Fruit fly (Drosophila melanogaster): ENCODE data around the gene CG7888.
A peak's percentile ranks its signal among the peaks of the same experiment; 100 is the strongest.

The CG7888 gene

dm6 chr3L:11011610-11012202 is 42.1 kb upstream of the CG7888 start (continued):
- TF ChIP-seq tna (GFP tag; IDR thresholded peaks at IDR 0.05; ENCODE audit: partially characterized antibody) (peak; percentile 58), seq (GFP tag; IDR thresholded peaks at IDR 0.05) (0 out of 2 replicates have a peak, but pooled peaks have one; percentile 35), CG6791 (GFP tag; IDR thresholded peaks at IDR 0.05; ENCODE audit: partially characterized antibody) (peak; percentile 94), her (GFP tag; optimal IDR thresholded peaks at IDR 0.05) (no peak), klu (GFP tag; IDR thresholded peaks at IDR 0.05) (peak; percentile 48; the same call in 1 of the 2 replicates), CG14860 (GFP tag; IDR thresholded peaks at IDR 0.05; ENCODE audit: partially characterized antibody) (peak; percentile 73), amos (GFP tag; IDR thresholded peaks at IDR 0.05; ENCODE audit: partially characterized antibody) (peak; percentile 40; the same call in 1 of the 2 replicates)

DNA sequence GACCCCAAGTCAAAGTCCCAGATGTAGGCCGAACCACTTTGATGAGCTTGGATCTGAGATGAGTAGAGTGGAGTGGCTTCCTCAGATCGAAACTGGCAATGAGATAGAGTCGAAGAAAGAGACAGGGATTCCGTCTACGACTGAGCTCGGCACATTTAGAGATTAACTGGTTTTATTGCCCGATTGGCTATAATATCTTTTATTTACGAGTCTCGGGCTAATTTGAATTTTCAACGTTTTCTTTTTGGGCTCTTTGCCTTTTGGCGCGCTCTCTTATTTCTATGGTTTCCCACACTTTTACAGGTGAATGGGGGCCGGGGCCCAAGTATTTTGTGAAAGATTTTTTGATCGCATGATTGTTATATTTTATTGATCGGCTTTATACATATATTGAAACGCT is 38.6 kb upstream of the CG7888 start:
- TF ChIP-seq Awh (GFP tag; IDR thresholded peaks at IDR 0.05), result no peak
- no peak for TF ChIP-seq Deaf1 (tag; optimal IDR thresholded peaks at IDR 0.05)
- TF ChIP-seq pros (GFP tag; optimal IDR thresholded peaks at IDR 0.05), result peak; percentile 43
- TF ChIP-seq CG16813 (GFP tag; IDR thresholded peaks at IDR 0.05; ENCODE audit: partially characterized antibody), result no peak
- TF ChIP-seq Side (GFP tag; optimal IDR thresholded peaks at IDR 0.05), result no peak
- no peak for TF ChIP-seq her (GFP tag; optimal IDR thresholded peaks at IDR 0.05)
- TF ChIP-seq kni (GFP tag; optimal IDR thresholded peaks at IDR 0.05), result peak; percentile 50
- TF ChIP-seq grn (GFP tag; optimal IDR thresholded peaks at IDR 0.05), result peak; percentile 47
- TF ChIP-seq Lpt (GFP tag; optimal IDR thresholded peaks at IDR 0.05), result no peak
- TF ChIP-seq CG34422 (GFP tag; IDR thresholded peaks at IDR 0.05), result no peak
- TF ChIP-seq oc (tag; optimal IDR thresholded peaks at IDR 0.05), result peak; percentile 44
- TF ChIP-seq crc (GFP tag; optimal IDR thresholded peaks at IDR 0.05), result no peak
- TF ChIP-seq tll (GFP tag; optimal IDR thresholded peaks at IDR 0.05), result no peak
- TF ChIP-seq en (GFP tag; optimal IDR thresholded peaks at IDR 0.05), result no peak
- TF ChIP-seq CG4404 (GFP tag; IDR thresholded peaks at IDR 0.05), result no peak
- no peak for TF ChIP-seq CG3281 (GFP tag; optimal IDR thresholded peaks at IDR 0.05)
- no peak for TF ChIP-seq zen (tag; optimal IDR thresholded peaks at IDR 0.05)
- no peak for TF ChIP-seq YL-1 (GFP tag; optimal IDR thresholded peaks at IDR 0.05)
- TF ChIP-seq tna (GFP tag; IDR thresholded peaks at IDR 0.05; ENCODE audit: partially characterized antibody), result no peak
- TF ChIP-seq vvl (GFP tag; IDR thresholded peaks at IDR 0.05), result 0 out of 2 replicates have a peak, but pooled peaks have one; percentile 22
- TF ChIP-seq Vsx1 (GFP tag; optimal IDR thresholded peaks at IDR 0.05), result peak; percentile 76
- TF ChIP-seq CG10462 (GFP tag; optimal IDR thresholded peaks at IDR 0.05), result no peak
- TF ChIP-seq dm (GFP tag; optimal IDR thresholded peaks at IDR 0.05), result no peak
- TF ChIP-seq NfI (GFP tag; optimal IDR thresholded peaks at IDR 0.05), result no peak
- no peak for TF ChIP-seq CG18476 (GFP tag; optimal IDR thresholded peaks at IDR 0.05)
- TF ChIP-seq abd-A (tag; optimal IDR thresholded peaks at IDR 0.05), result peak; percentile 92
- no peak for TF ChIP-seq CG14014 (GFP tag; IDR thresholded peaks at IDR 0.05)
- TF ChIP-seq BEAF-32 (GFP tag; optimal IDR thresholded peaks at IDR 0.05), result no peak

DNA sequence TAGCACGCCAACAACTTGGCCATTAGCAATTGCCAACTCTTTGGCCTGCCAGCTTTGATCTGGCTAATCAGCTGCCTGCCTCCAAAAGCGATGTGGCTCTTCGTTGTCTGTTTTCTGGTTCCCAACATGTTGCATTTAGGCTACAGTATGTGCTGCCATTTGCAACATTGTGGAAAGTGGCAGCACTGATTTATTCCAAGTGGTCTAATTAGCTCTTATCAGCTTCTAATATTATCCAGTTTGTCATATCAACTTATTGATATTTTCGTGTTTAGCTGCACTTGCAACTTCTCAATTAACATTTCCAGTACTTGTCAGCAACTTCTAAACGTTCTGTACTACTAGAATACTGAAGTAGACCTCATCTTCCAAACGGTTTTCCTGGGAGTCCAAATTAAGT is 33.8 kb upstream of the CG7888 start:
- TF ChIP-seq grn (GFP tag; optimal IDR thresholded peaks at IDR 0.05) (no peak), insv (GFP tag; optimal IDR thresholded peaks at IDR 0.05) (peak; percentile 38 to 92), CG11504 (tag; optimal IDR thresholded peaks at IDR 0.05) (peak; percentile 77)

dm6 chr3L:11021958-11022357 is 31.9 kb upstream of the CG7888 start:
- TF ChIP-seq CG12659 (GFP tag; optimal IDR thresholded peaks at IDR 0.05) (no peak), scrt (GFP tag; optimal IDR thresholded peaks at IDR 0.05) (no peak), Dfd (GFP tag; optimal IDR thresholded peaks at IDR 0.05) (peak in 1 of 2 experiments; percentile 34), cato (GFP tag; optimal IDR thresholded peaks at IDR 0.05; ENCODE audit: borderline replicate concordance) (no peak), otp (GFP tag; IDR thresholded peaks at IDR 0.05) (no peak), CG7745 (tag; optimal IDR thresholded peaks at IDR 0.05) (no peak), gem (tag; optimal IDR thresholded peaks at IDR 0.05) (no peak), Eip74EF (GFP tag; optimal IDR thresholded peaks at IDR 0.05) (no peak), CG9437 (GFP tag; optimal IDR thresholded peaks at IDR 0.05) (no peak), Lim3 (GFP tag; IDR thresholded peaks at IDR 0.05) (no peak), Sox100B (GFP tag; optimal IDR thresholded peaks at IDR 0.05) (no peak)

Measured in whole organism, embryonic.